Worm (Caenorhabditis elegans) whole organism, L4 larva: ENCODE results near the gene sru-1.

Experiments used
- F26F4.8 ChIP-seq: fragments of 200-800 bp; sonication (Bioruptor generic); conservative IDR thresholded peaks from 2 replicates; pipeline ENCODE4 v1.3.6; 2022; ENCODE audit warnings: missing genetic modification characterization, missing compliant biosample characterization
- F37D6.2 ChIP-seq: sonication (generic microtip); optimal IDR thresholded peaks from 2 replicates; lab custom pipeline; 2016; ENCODE audit warnings: mild to moderate bottlenecking, missing genetic modification characterization, missing compliant biosample characterization
- R02D3.7 ChIP-seq: fragments of 150-350 bp; sonication (generic microtip); optimal IDR thresholded peaks from 3 replicates; lab custom pipeline; 2014; ENCODE audit warnings: missing biosample characterization, missing genetic modification characterization
- T20F7.1 ChIP-seq: fragments of 200-800 bp; sonication (Bioruptor generic); optimal IDR thresholded peaks from 2 replicates; lab custom pipeline; 2018; ENCODE audit warnings: mild to moderate bottlenecking, missing genetic modification characterization, missing compliant biosample characterization
- Y5F2A.4 ChIP-seq: fragments of 200-800 bp; sonication (Bioruptor generic); optimal IDR thresholded peaks from 2 replicates; lab custom pipeline; 2018; ENCODE audit warnings: mild to moderate bottlenecking, missing genetic modification characterization, missing compliant biosample characterization
- ZK546.5 ChIP-seq, 2 experiments: sonication (generic microtip); optimal IDR thresholded peaks; 2 replicates each; lab custom pipeline; 2017; ENCODE audit warnings: missing biosample characterization in 2 of 2, missing genetic modification characterization in 2 of 2
- aha-1 ChIP-seq: fragments of 150-350 bp; peaks from one replicate; lab custom pipeline; 2014; ENCODE audit warnings: missing biosample characterization, missing genetic modification characterization
- arid-1 ChIP-seq: fragments of 200-800 bp; sonication (Bioruptor generic); conservative IDR thresholded peaks from 2 replicates; pipeline ENCODE4 v1.3.6; 2022; ENCODE audit warnings: missing genetic modification reagents, missing genetic modification characterization, missing compliant biosample characterization
- ceh-28 ChIP-seq: fragments of 150-350 bp; optimal IDR thresholded peaks from 2 replicates; lab custom pipeline; 2014; ENCODE audit warnings: missing biosample characterization, missing genetic modification reagents, missing genetic modification characterization
- ces-1 ChIP-seq: fragments of 150-350 bp; sonication (generic microtip); optimal IDR thresholded peaks from 4 replicates; lab custom pipeline; 2014; ENCODE audit warnings: missing biosample characterization, missing genetic modification reagents, missing genetic modification characterization
- ctbp-1 ChIP-seq: fragments of 200-800 bp; sonication (Bioruptor generic); IDR thresholded peaks from 2 replicates; pipeline ENCODE4 v1.3.6; 2022; ENCODE audit warnings: missing genetic modification reagents, missing genetic modification characterization, missing compliant biosample characterization
- daf-12 ChIP-seq: fragments of 150-350 bp; optimal IDR thresholded peaks from 2 replicates; lab custom pipeline; 2014; ENCODE audit warnings: missing biosample characterization, missing genetic modification reagents, missing genetic modification characterization
- daf-16 ChIP-seq, 3 experiments: sonication (generic microtip); optimal IDR thresholded peaks; 2 replicates each; lab custom pipeline; 2016 to 2017; ENCODE audit warnings: missing genetic modification characterization in 3 of 3, missing genetic modification reagents in 3 of 3, mild to moderate bottlenecking in 2 of 3, missing compliant biosample characterization in 2 of 3, missing biosample characterization in 1 of 3, moderate library complexity in 1 of 3
- daf-19 ChIP-seq: fragments of 200-800 bp; sonication (Bioruptor generic); conservative IDR thresholded peaks from 2 replicates; pipeline ENCODE4 v1.3.6; 2022; ENCODE audit warnings: missing genetic modification characterization, missing compliant biosample characterization
- daf-8 ChIP-seq: fragments of 200-800 bp; sonication (Bioruptor generic); IDR thresholded peaks from 2 replicates; pipeline ENCODE4 v1.3.6; 2022; ENCODE audit warnings: missing genetic modification characterization, missing compliant biosample characterization
- dmd-6 ChIP-seq: fragments of 200-800 bp; sonication (Bioruptor generic); IDR thresholded peaks from 2 replicates; pipeline ENCODE4 v1.3.6; 2022; ENCODE audit warnings: missing genetic modification reagents, missing genetic modification characterization, missing compliant biosample characterization
- dve-1 ChIP-seq: sonication (generic microtip); optimal IDR thresholded peaks from 2 replicates; lab custom pipeline; 2017; ENCODE audit warnings: antibody characterized with exemption, mild to moderate bottlenecking, missing genetic modification characterization, missing compliant biosample characterization; ENCODE audit not compliant: insufficient read depth
- egl-43 ChIP-seq: fragments of 200-800 bp; sonication (Bioruptor generic); IDR thresholded peaks from 2 replicates; pipeline ENCODE4 v1.3.6; 2022; ENCODE audit warnings: missing genetic modification reagents, missing genetic modification characterization, missing compliant biosample characterization
- fkh-10 ChIP-seq: fragments of 150-350 bp; optimal IDR thresholded peaks from 2 replicates; lab custom pipeline; 2014; ENCODE audit warnings: missing biosample characterization, missing genetic modification reagents, missing genetic modification characterization
- fos-1 ChIP-seq: fragments of 150-350 bp; optimal IDR thresholded peaks from 2 replicates; lab custom pipeline; 2014; ENCODE audit warnings: missing biosample characterization, missing genetic modification characterization
- gei-8 ChIP-seq: fragments of 200-800 bp; sonication (Bioruptor generic); optimal IDR thresholded peaks from 2 replicates; lab custom pipeline; 2018; ENCODE audit warnings: mild to moderate bottlenecking, missing genetic modification characterization, missing compliant biosample characterization
- hlh-11 ChIP-seq: fragments of 200-800 bp; sonication (Bioruptor generic); optimal IDR thresholded peaks from 2 replicates; lab custom pipeline; 2018; ENCODE audit warnings: mild to moderate bottlenecking, missing genetic modification characterization, missing compliant biosample characterization
- hlh-30 ChIP-seq: sonication (generic microtip); optimal IDR thresholded peaks from 2 replicates; lab custom pipeline; 2017; ENCODE audit warnings: antibody characterized with exemption, mild to moderate bottlenecking, missing genetic modification characterization, missing compliant biosample characterization; ENCODE audit not compliant: insufficient read depth
- lsy-2 ChIP-seq, 2 experiments: fragments of 150-350 bp in 1 of 2; sonication (generic microtip) in 1 of 2; optimal IDR thresholded peaks; 2 replicates each; lab custom pipeline; 2014 to 2017; ENCODE audit warnings: missing biosample characterization in 2 of 2, missing genetic modification characterization in 2 of 2
- madf-9 ChIP-seq: fragments of 200-800 bp; sonication (Bioruptor generic); conservative IDR thresholded peaks from 2 replicates; pipeline ENCODE4 v1.3.6; 2022; ENCODE audit warnings: missing genetic modification reagents, missing genetic modification characterization, missing compliant biosample characterization
- mdl-1 ChIP-seq, 2 experiments: fragments of 150-350 bp in 1 of 2; sonication (generic microtip) in 1 of 2; optimal IDR thresholded peaks; 2 replicates each; lab custom pipeline; 2014 to 2017; ENCODE audit warnings: missing biosample characterization in 2 of 2, missing genetic modification characterization in 2 of 2
- mxl-3 ChIP-seq: fragments of 200-800 bp; sonication (Bioruptor generic); optimal IDR thresholded peaks from 2 replicates; lab custom pipeline; 2018; ENCODE audit warnings: mild to moderate bottlenecking, missing genetic modification characterization, missing compliant biosample characterization
- nhr-10 ChIP-seq: fragments of 150-350 bp; optimal IDR thresholded peaks from 2 replicates; lab custom pipeline; 2014; ENCODE audit warnings: missing biosample characterization, missing genetic modification characterization
- nhr-111 ChIP-seq: fragments of 200-800 bp; sonication (Bioruptor generic); optimal IDR thresholded peaks from 2 replicates; lab custom pipeline; 2018; ENCODE audit warnings: mild to moderate bottlenecking, missing genetic modification characterization, missing compliant biosample characterization
- nhr-28 ChIP-seq: fragments of 150-350 bp; optimal IDR thresholded peaks from 2 replicates; lab custom pipeline; 2014; ENCODE audit warnings: missing biosample characterization, missing genetic modification characterization
- nhr-41 ChIP-seq: fragments of 200-800 bp; sonication (Bioruptor generic); IDR thresholded peaks from 2 replicates; pipeline ENCODE4 v1.3.6; 2022; ENCODE audit warnings: missing genetic modification reagents, missing genetic modification characterization, missing compliant biosample characterization
- nhr-42 ChIP-seq: fragments of 200-800 bp; sonication (Bioruptor generic); IDR thresholded peaks from 2 replicates; pipeline ENCODE4 v1.3.6; 2022; ENCODE audit warnings: missing genetic modification characterization, missing compliant biosample characterization
- php-3 ChIP-seq: fragments of 200-800 bp; sonication (Bioruptor generic); IDR thresholded peaks from 2 replicates; pipeline ENCODE4 v1.3.6; 2022; ENCODE audit warnings: missing genetic modification reagents, missing genetic modification characterization, missing compliant biosample characterization
- pqm-1 ChIP-seq: sonication (generic microtip); optimal IDR thresholded peaks from 2 replicates; lab custom pipeline; 2017; ENCODE audit warnings: missing biosample characterization, missing genetic modification characterization
- rbr-2 ChIP-seq: sonication (generic microtip); optimal IDR thresholded peaks from 2 replicates; lab custom pipeline; 2016; ENCODE audit warnings: missing genotype, missing genetic modification characterization, missing compliant biosample characterization
- saeg-2 ChIP-seq: fragments of 200-800 bp; sonication (Bioruptor generic); IDR thresholded peaks from 2 replicates; pipeline ENCODE4 v1.3.6; 2022; ENCODE audit warnings: missing genetic modification reagents, missing genetic modification characterization, missing compliant biosample characterization
- skn-1 ChIP-seq: fragments of 150-350 bp; optimal IDR thresholded peaks from 2 replicates; lab custom pipeline; 2014; ENCODE audit warnings: missing biosample characterization, missing genetic modification characterization
- spr-1 ChIP-seq: sonication (generic microtip); optimal IDR thresholded peaks from 2 replicates; lab custom pipeline; 2016; ENCODE audit warnings: mild to moderate bottlenecking, missing genetic modification characterization, missing compliant biosample characterization
- tag-97 ChIP-seq: fragments of 200-800 bp; sonication (Bioruptor generic); IDR thresholded peaks from 2 replicates; pipeline ENCODE4 v1.3.6; 2022; ENCODE audit warnings: missing genetic modification characterization, missing compliant biosample characterization
- tra-1 ChIP-seq: fragments of 200-800 bp; sonication (Bioruptor generic); IDR thresholded peaks from 2 replicates; pipeline ENCODE4 v1.3.6; 2022; ENCODE audit warnings: missing genetic modification reagents, missing genetic modification characterization, missing compliant biosample characterization
- unc-39 ChIP-seq: sonication (generic microtip); optimal IDR thresholded peaks from 2 replicates; lab custom pipeline; 2017; ENCODE audit warnings: missing biosample characterization, missing genetic modification characterization
- unc-62 ChIP-seq, 3 experiments: fragments of 150-350 bp in 1 of 3; sonication (generic microtip); optimal IDR thresholded peaks in 2 of 3; peaks in 1 of 3; 1 replicate in 1 of 3; 2 replicates in 2 of 3; lab custom pipeline; 2014 to 2017; ENCODE audit warnings: missing biosample characterization in 3 of 3, missing genetic modification characterization in 3 of 3, missing genetic modification reagents in 3 of 3, missing genotype in 1 of 3
- zfp-2 ChIP-seq: sonication (generic microtip); optimal IDR thresholded peaks from 2 replicates; lab custom pipeline; 2016; ENCODE audit warnings: mild to moderate bottlenecking, missing genetic modification characterization, missing compliant biosample characterization
- zfp-3 ChIP-seq: fragments of 200-800 bp; sonication (Bioruptor generic); conservative IDR thresholded peaks from 2 replicates; pipeline ENCODE4 v1.3.6; 2022; ENCODE audit warnings: missing genetic modification reagents, missing genetic modification characterization, missing compliant biosample characterization
- ztf-7 ChIP-seq: fragments of 150-350 bp; optimal IDR thresholded peaks from 2 replicates; lab custom pipeline; 2014; ENCODE audit warnings: missing biosample characterization, missing genetic modification characterization

sru-1 gene

DNA sequence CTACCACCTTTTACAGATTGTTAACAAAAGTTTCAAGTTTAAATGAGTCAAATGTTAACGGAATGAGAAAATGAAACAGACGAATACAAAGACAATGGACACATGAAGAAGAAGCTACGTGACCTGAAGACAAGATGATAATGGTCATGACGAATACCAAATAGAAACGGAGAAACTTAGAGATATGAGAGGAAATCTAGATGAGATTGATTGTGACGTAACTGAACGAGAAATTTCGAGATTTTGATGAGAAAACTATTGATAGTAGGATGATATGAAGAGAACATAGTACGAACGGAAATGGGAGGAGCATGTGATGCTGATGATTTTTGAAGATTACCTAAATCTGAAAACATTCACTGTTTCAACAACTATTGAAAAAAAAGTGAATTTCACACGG, 46.7 kb downstream of the sru-1 start:
- TF ChIP-seq F26F4.8 (GFP tag; lab: Robert Waterston, UW), result no peak
- TF ChIP-seq fos-1 (tag; lab: Kevin White, UChicago), result no peak
- peak; percentile 22 for TF ChIP-seq dve-1
- TF ChIP-seq nhr-111 (GFP tag; lab: Kevin White, UChicago), result no peak
- TF ChIP-seq aha-1 (tag; lab: Kevin White, UChicago), result peak; percentile 88
- TF ChIP-seq ces-1 (GFP tag; lab: Kevin White, UChicago), result no peak
- TF ChIP-seq ctbp-1 (GFP tag; lab: Robert Waterston, UW), result no peak
- TF ChIP-seq arid-1 (GFP tag; lab: Robert Waterston, UW), result no peak
- TF ChIP-seq spr-1 (tag; lab: Kevin White, UChicago), result no peak
- TF ChIP-seq hlh-30, result peak; percentile 63
- TF ChIP-seq lsy-2 (tag; optimal IDR thresholded peaks at IDR 0.05; lab: Kevin White, UChicago), result no peak
- TF ChIP-seq nhr-28 (tag; lab: Kevin White, UChicago), result peak; percentile 63
- TF ChIP-seq skn-1 (tag; lab: Kevin White, UChicago), result no peak
- TF ChIP-seq gei-8 (GFP tag; lab: Kevin White, UChicago), result no peak
- no peak for TF ChIP-seq nhr-41 (GFP tag; lab: Robert Waterston, UW)
- no peak for TF ChIP-seq ztf-7 (tag; lab: Kevin White, UChicago)
- peak in 1 of 2 experiments; percentile 19 for TF ChIP-seq mdl-1 (tag; optimal IDR thresholded peaks at IDR 0.05; lab: Kevin White, UChicago)
- no peak for TF ChIP-seq daf-19 (GFP tag; lab: Robert Waterston, UW)
- TF ChIP-seq saeg-2 (GFP tag; lab: Robert Waterston, UW), result no peak
- no peak for TF ChIP-seq zfp-3 (GFP tag; lab: Robert Waterston, UW)
- TF ChIP-seq daf-8, result no peak
- peak; percentile 21; the same call in 1 of the 2 replicates for TF ChIP-seq dmd-6 (GFP tag; lab: Robert Waterston, UW)
- TF ChIP-seq hlh-11 (tag; lab: Kevin White, UChicago), result peak; percentile 37
- TF ChIP-seq Y5F2A.4 (GFP tag; lab: Kevin White, UChicago), result no peak

- TF ChIP-seq ztf-7 (tag; lab: Kevin White, UChicago), result no peak
- no peak for TF ChIP-seq ceh-28 (tag; lab: Kevin White, UChicago)
- TF ChIP-seq ctbp-1 (GFP tag; lab: Robert Waterston, UW), result no peak
- TF ChIP-seq F26F4.8 (GFP tag; lab: Robert Waterston, UW), result no peak
- no peak for TF ChIP-seq daf-19 (GFP tag; lab: Robert Waterston, UW)
- no peak for TF ChIP-seq daf-12
- TF ChIP-seq ces-1 (GFP tag; lab: Kevin White, UChicago), result no peak
- no peak for TF ChIP-seq ZK546.5 (tag; optimal IDR thresholded peaks at IDR 0.05; lab: Kevin White, UChicago)
- TF ChIP-seq zfp-2 (tag; lab: Kevin White, UChicago), result no peak
- no peak for TF ChIP-seq daf-8
- no peak for TF ChIP-seq mxl-3 (GFP tag; lab: Kevin White, UChicago)
- no peak for TF ChIP-seq unc-39 (tag; lab: Kevin White, UChicago)
- TF ChIP-seq aha-1 (tag; lab: Kevin White, UChicago), result peak; percentile 89
- no peak for TF ChIP-seq tra-1 (GFP tag; lab: Robert Waterston, UW)
- TF ChIP-seq F37D6.2 (tag; lab: Kevin White, UChicago), result no peak
- peak in 1 of 2 experiments; percentile 97 for TF ChIP-seq unc-62 (GFP tag; optimal IDR thresholded peaks at IDR 0.05 in 1 of 2; lab: Kevin White, UChicago)
- TF ChIP-seq unc-62 (tag; optimal IDR thresholded peaks at IDR 0.05; lab: Kevin White, UChicago), result no peak
- no peak for TF ChIP-seq nhr-10 (tag; lab: Kevin White, UChicago)
- TF ChIP-seq, all 104 proteins: peak for 2
Measured at ce11 chrIV:9536124-9536523, 47.7 kb downstream of the sru-1 start.

DNA sequence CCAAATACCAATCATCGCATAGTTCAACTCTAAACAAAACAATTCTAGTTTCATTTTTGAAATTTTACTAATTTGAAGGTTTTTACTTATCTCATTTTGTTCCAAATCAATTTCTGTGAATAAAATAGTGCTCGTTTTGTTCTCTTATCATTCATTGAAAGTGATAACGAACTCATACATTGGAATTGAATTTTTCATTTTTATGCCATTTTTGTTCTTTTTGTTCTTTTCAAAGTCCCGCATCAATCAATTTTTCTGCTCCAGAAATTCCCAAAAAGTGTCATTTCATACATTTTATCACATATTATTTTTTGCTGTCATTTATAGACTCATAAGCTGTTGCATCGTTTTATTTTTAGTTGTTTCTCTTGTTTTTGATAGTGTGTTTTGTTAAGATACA, 49.1 kb downstream of the sru-1 start:
- TF ChIP-seq nhr-28 (tag; lab: Kevin White, UChicago) (peak; percentile 25), tag-97 (GFP tag; lab: Robert Waterston, UW) (no peak), pqm-1 (tag; lab: Kevin White, UChicago) (peak; percentile 77), spr-1 (tag; lab: Kevin White, UChicago) (no peak), tra-1 (GFP tag; lab: Robert Waterston, UW) (peak; percentile 68; the same call in 1 of the 2 replicates), dve-1 (peak; percentile 44), T20F7.1 (GFP tag; lab: Kevin White, UChicago) (peak; percentile 21), ceh-28 (tag; lab: Kevin White, UChicago) (no peak), madf-9 (GFP tag; lab: Robert Waterston, UW) (no peak), rbr-2 (tag; lab: Kevin White, UChicago) (no peak), egl-43 (GFP tag; lab: Robert Waterston, UW) (no peak), nhr-42 (GFP tag; lab: Robert Waterston, UW) (no peak), php-3 (GFP tag; lab: Robert Waterston, UW) (peak; percentile 60), R02D3.7 (tag; lab: Kevin White, UChicago) (no peak), daf-12 (no peak), fkh-10 (no peak), daf-16 (GFP tag; optimal IDR thresholded peaks at IDR 0.05; lab: Kevin White, UChicago) (no peak), daf-16 (tag; optimal IDR thresholded peaks at IDR 0.05; lab: Kevin White, UChicago) (peak; percentile 28), ZK546.5 (tag; optimal IDR thresholded peaks at IDR 0.05; lab: Kevin White, UChicago) (no peak), gei-8 (GFP tag; lab: Kevin White, UChicago) (no peak)
